Worm (Caenorhabditis elegans) whole organism, early embryonic: ENCODE measurements around the gene CD4.8.

Experiments
- B0310.2 ChIP-seq: sonication (generic microtip); optimal IDR thresholded peaks from 2 replicates; lab custom pipeline; 2016; ENCODE audit warnings: mild to moderate bottlenecking, missing genetic modification characterization, missing compliant biosample characterization
- ama-1 ChIP-seq: fragments of 150-350 bp; optimal IDR thresholded peaks from 2 replicates; lab custom pipeline; 2014
- ceh-13 ChIP-seq: fragments of 200-800 bp; sonication (Bioruptor generic); optimal IDR thresholded peaks from 2 replicates; lab custom pipeline; 2018; ENCODE audit warnings: mild to moderate bottlenecking, missing genetic modification characterization, missing compliant biosample characterization
- ets-7 ChIP-seq: sonication (generic microtip); optimal IDR thresholded peaks from 2 replicates; lab custom pipeline; 2016; ENCODE audit warnings: missing genotype, missing genetic modification characterization, missing compliant biosample characterization
- flt-1 ChIP-seq: fragments of 200-800 bp; sonication (Bioruptor generic); IDR thresholded peaks from 2 replicates; pipeline ENCODE4 v1.3.6; 2022; ENCODE audit warnings: missing genetic modification characterization, missing compliant biosample characterization
- hmg-4 ChIP-seq: fragments of 200-800 bp; sonication (Bioruptor generic); optimal IDR thresholded peaks from 2 replicates; lab custom pipeline; 2018; ENCODE audit warnings: mild to moderate bottlenecking, missing genetic modification characterization, missing compliant biosample characterization
- tbx-11 ChIP-seq: fragments of 200-800 bp; sonication (Bioruptor generic); IDR thresholded peaks from 2 replicates; pipeline ENCODE4 v1.3.6; 2022; ENCODE audit warnings: missing genetic modification characterization, missing compliant biosample characterization

ce11 chrV:5587042-5587441 is 14.1 kb downstream of the CD4.8 start:
- TF ChIP-seq ama-1 (lab: Kevin White, UChicago) (no peak), B0310.2 (tag; lab: Kevin White, UChicago) (no peak), tbx-11 (GFP tag; lab: Robert Waterston, UW) (no peak), flt-1 (no peak), ets-7 (tag; lab: Kevin White, UChicago) (no peak), hmg-4 (no peak), ceh-13 (GFP tag; lab: Kevin White, UChicago) (no peak)
